Worm (Caenorhabditis elegans) whole organism, L3 larva: ENCODE measurements around the gene srh-170.

Experiments
- aly-2 ChIP-seq: fragments of 150-350 bp; optimal IDR thresholded peaks from 2 replicates; lab custom pipeline; 2014; ENCODE audit warnings: missing biosample characterization, missing genetic modification characterization
- ama-1 ChIP-seq: fragments of 150-350 bp; optimal IDR thresholded peaks from 2 replicates; lab custom pipeline; 2018
- ceh-16 ChIP-seq: sonication (generic microtip); optimal IDR thresholded peaks from 2 replicates; lab custom pipeline; 2017; ENCODE audit warnings: missing biosample characterization, missing genetic modification characterization
- ceh-9 ChIP-seq: sonication (generic microtip); optimal IDR thresholded peaks from 2 replicates; lab custom pipeline; 2018; ENCODE audit warnings: missing biosample characterization, missing genetic modification characterization
- daf-12 ChIP-seq: fragments of 150-350 bp; optimal IDR thresholded peaks from 2 replicates; lab custom pipeline; 2014; ENCODE audit warnings: missing biosample characterization, missing genetic modification reagents, missing genetic modification characterization
- lin-39 ChIP-seq: fragments of 150-350 bp; optimal IDR thresholded peaks from 2 replicates; lab custom pipeline; 2018; ENCODE audit warnings: missing biosample characterization, missing genetic modification reagents, missing genetic modification characterization
- nhr-11 ChIP-seq: fragments of 150-350 bp; optimal IDR thresholded peaks from 2 replicates; lab custom pipeline; 2014; ENCODE audit warnings: missing biosample characterization, missing genetic modification characterization
- nhr-237 ChIP-seq: fragments of 150-350 bp; optimal IDR thresholded peaks from 2 replicates; lab custom pipeline; 2014; ENCODE audit warnings: missing biosample characterization, missing genetic modification characterization
- nhr-76 ChIP-seq: fragments of 150-350 bp; sonication (generic microtip); optimal IDR thresholded peaks from 5 replicates; lab custom pipeline; 2014; ENCODE audit warnings: missing biosample characterization, missing genetic modification characterization
- nhr-77 ChIP-seq: fragments of 150-350 bp; optimal IDR thresholded peaks from 2 replicates; lab custom pipeline; 2014; ENCODE audit warnings: missing biosample characterization, missing genetic modification characterization
- snpc-4 ChIP-seq: fragments of 150-350 bp; optimal IDR thresholded peaks from 2 replicates; lab custom pipeline; 2014; ENCODE audit warnings: missing biosample characterization, missing genetic modification characterization
- unc-39 ChIP-seq: sonication (generic microtip); optimal IDR thresholded peaks from 4 replicates; lab custom pipeline; 2017; ENCODE audit warnings: missing biosample characterization, missing genetic modification characterization
- ztf-11 ChIP-seq: fragments of 150-350 bp; optimal IDR thresholded peaks from 2 replicates; lab custom pipeline; 2014; ENCODE audit warnings: missing biosample characterization, missing genetic modification characterization
- ztf-4 ChIP-seq: fragments of 150-350 bp; optimal IDR thresholded peaks from 2 replicates; lab custom pipeline; 2014; ENCODE audit warnings: missing biosample characterization, missing genetic modification characterization

DNA sequence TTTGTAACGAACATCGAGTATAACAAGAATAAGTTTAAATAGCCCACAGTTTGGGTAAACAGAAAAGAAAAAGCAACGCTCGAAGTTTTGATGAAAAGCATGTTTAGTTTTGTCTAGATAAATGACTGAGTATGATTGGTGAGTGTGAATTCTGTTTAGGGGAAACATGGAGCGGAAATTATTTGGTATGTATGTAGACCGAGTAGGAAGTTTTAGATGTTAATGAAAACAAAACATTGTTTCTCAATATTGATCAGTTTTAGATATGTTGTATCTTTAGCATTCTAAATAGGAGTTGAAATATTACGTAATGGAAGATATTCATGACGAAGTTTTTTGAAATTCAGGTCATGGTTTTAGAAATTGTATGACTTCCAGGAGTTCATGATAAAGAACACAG lies 24.0 kb upstream of the srh-170 start, which contains the start of gene srbc-63:
- no peak for TF ChIP-seq ztf-11 (tag; lab: Kevin White, UChicago)
- TF ChIP-seq nhr-76 (tag; lab: Kevin White, UChicago) = no peak
- no peak for TF ChIP-seq aly-2 (tag; lab: Kevin White, UChicago)
- TF ChIP-seq ztf-4 = no peak
- TF ChIP-seq ceh-9 (tag; lab: Kevin White, UChicago) = no peak
- TF ChIP-seq unc-39 (tag; lab: Kevin White, UChicago) = no peak
- TF ChIP-seq nhr-11 (tag; lab: Kevin White, UChicago) = no peak
- TF ChIP-seq nhr-77 (tag; lab: Kevin White, UChicago) = no peak
- no peak for TF ChIP-seq ceh-16
- TF ChIP-seq snpc-4 (tag; lab: Kevin White, UChicago) = no peak
- no peak for TF ChIP-seq nhr-237 (tag; lab: Kevin White, UChicago)
- TF ChIP-seq lin-39 (tag; lab: Kevin White, UChicago) = no peak
- no peak for TF ChIP-seq ama-1 (lab: Kevin White, UChicago)
- no peak for TF ChIP-seq daf-12 (tag; lab: Kevin White, UChicago)
